Worm (Caenorhabditis elegans) whole organism, L4/young adult: ENCODE results near the gene col-20.
A peak's percentile ranks its signal among the peaks of the same experiment; 100 is the strongest.
"Not testable (repeated sequence)": the region's sequence is repeated elsewhere in the genome, so short reads cannot be mapped to it uniquely, and the experiment has no call there.

Experiments
- W03F9.2 ChIP-seq: fragments of 150-350 bp; optimal IDR thresholded peaks from 2 replicates; lab custom pipeline; 2014; ENCODE audit warnings: missing biosample characterization, missing genetic modification characterization
- dao-5 ChIP-seq: sonication (generic microtip); optimal IDR thresholded peaks from 2 replicates; lab custom pipeline; 2016; ENCODE audit warnings: missing genotype, missing genetic modification characterization, moderate library complexity, missing compliant biosample characterization
- him-1 ChIP-seq: sonication (generic microtip); optimal IDR thresholded peaks from 2 replicates; lab custom pipeline; 2016; ENCODE audit warnings: missing genotype, missing genetic modification reagents, missing genetic modification characterization, missing compliant biosample characterization

The col-20 gene

DNA sequence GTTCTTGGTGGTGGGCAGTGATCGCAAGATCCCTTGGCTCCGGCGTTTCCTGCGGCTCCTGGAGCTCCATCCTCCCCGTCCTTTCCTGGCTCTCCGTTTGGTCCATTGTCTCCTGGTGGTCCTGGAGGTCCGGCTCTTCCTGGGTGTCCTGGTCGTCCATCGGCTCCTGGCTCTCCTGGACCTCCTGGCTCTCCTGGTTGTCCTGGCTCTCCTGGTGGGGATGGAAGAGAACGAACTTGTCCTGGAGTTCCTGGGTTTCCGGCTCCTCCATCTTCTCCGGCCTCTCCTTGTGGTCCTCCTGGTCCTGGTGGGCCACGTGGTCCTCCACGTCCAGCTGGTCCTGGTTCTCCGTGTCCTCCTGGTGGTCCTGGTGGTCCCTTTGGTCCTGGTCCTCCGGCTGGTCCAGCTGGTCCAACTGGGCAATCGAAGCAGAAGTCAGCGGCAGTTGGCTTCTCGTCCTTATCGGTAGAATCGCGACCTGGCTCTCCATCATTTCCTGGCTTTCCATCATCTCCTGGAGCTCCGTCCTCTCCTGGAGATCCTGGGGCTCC lies 723 bp downstream of the col-20 start:
- TF ChIP-seq him-1 (tag; lab: Kevin White, UChicago) (no peak), W03F9.2 (tag; lab: Kevin White, UChicago) (no peak), dao-5 (tag; lab: Kevin White, UChicago) (no peak)

DNA sequence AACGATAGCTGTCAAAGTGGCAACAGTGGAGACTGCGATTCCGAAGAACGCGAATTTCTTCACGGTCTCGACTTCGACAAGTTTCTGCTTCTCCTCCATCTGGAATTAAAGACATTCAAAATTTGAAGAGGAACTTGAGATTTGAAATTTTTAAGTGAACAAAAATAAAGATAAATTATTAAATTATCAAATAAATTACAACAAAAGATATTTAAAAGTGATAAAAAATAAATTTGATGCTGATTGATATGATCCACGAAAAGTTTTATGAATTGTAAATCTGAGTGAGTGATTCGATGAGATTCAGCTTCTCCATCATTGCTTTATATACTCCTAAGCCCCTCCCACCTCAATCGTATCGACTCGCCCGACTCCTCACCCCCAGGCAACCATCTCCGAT lies 3.1 kb downstream of the col-20 start, which contains the start of gene col-17:
col-17 (minus strand) TSS at position 101 of the 400 bp plus-strand sequence.
- TF ChIP-seq dao-5 (tag; lab: Kevin White, UChicago), result no peak
- no peak for TF ChIP-seq W03F9.2 (tag; lab: Kevin White, UChicago)
- TF ChIP-seq him-1 (tag; lab: Kevin White, UChicago), result no peak

DNA sequence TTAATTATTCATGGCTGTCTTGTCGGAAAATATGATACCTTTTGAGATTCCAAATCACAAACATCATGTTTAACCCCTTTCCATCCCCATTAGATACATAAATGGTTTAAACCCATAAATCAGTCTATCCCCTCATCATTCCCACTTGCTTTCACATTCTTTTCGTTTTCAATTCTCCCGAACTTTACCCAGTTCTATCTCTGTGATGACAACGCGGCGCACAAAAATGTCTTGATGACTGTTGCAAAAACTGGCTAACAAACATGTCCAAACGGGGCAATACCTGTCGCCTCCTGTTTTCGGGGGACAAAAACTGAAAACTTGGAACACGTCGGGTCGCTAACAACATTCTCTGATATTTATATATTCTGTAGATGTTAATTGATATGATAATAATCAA lies 4.5 kb downstream of the col-20 start:
- TF ChIP-seq dao-5 (tag; lab: Kevin White, UChicago) (no peak), him-1 (tag; lab: Kevin White, UChicago) (no peak)

- TF ChIP-seq W03F9.2 (tag; lab: Kevin White, UChicago), result no peak
Measured at ce11 chrII:4863357-4863756, 7.2 kb downstream of the col-20 start, which contains the start of the genes mpst-4 and F11G11.14. Gene mpst-4, minus strand, starts transcription at chrII:4863457. Gene F11G11.14, plus strand, starts transcription at chrII:4863681.

- not testable (repeated sequence) for TF ChIP-seq W03F9.2, him-1, dao-5 (tag; lab: Kevin White, UChicago)
Measured at ce11 chrII:4860260-4860659, 10.3 kb downstream of the col-20 start, which contains the start of the genes nspd-5 and F11G11.4. Gene nspd-5, minus strand, starts transcription at chrII:4860360. Gene F11G11.4, plus strand, starts transcription at chrII:4860594.

- TF ChIP-seq W03F9.2 (tag; lab: Kevin White, UChicago), result no peak
- TF ChIP-seq dao-5 (tag; lab: Kevin White, UChicago), result no peak
- TF ChIP-seq him-1 (tag; lab: Kevin White, UChicago), result no peak
Measured at ce11 chrII:4858906-4859411, 11.6 kb downstream of the col-20 start.

DNA sequence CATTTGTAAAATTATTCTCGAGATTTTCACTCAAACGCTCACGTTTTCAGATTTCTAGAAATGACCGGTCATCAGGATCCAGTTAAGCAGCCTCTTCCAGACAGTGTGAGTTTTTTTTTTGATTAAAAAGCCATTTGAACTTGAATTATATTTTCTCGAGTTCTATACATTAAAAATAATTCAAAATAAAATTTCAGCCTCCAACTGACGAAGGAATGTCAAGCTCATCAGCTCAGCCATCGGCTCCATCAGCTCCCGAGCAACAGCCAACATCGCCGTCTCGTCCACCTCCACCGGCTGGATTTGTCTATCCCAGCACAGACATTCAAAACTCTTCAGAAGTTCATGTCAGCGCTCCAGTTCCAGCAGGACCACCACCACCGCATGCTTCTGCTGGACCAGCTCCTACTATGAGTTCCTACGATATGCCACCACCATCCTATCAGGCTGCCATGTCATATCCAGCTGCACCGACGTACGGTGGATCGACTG lies 12.7 kb downstream of the col-20 start, which contains the start of gene F11G11.5:
F11G11.5 (plus strand) TSS at position 51 of the 492 bp plus-strand sequence.
- no peak for TF ChIP-seq dao-5 (tag; lab: Kevin White, UChicago)

DNA sequence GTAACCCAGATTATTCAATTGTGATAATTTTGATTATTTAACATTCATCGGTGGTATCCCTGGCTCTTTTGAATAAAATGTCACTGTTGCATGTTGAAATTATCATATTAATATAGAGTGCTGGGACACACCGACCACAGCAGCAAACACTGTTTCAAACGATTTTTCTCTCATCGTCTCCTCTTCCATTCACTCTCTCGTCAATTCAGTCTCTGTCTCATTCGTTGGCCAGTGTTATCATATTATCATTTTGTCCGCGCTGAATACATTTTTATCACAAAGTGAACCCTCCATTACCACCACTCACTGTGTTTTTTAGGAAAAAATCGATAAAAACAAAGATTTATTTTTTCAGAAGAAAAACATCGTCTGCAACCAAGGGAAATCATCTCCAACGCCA lies 13.5 kb downstream of the col-20 start:
- TF ChIP-seq dao-5 (tag; lab: Kevin White, UChicago), result no peak
- TF ChIP-seq him-1 (tag; lab: Kevin White, UChicago), result no peak
- no peak for TF ChIP-seq W03F9.2 (tag; lab: Kevin White, UChicago)

DNA sequence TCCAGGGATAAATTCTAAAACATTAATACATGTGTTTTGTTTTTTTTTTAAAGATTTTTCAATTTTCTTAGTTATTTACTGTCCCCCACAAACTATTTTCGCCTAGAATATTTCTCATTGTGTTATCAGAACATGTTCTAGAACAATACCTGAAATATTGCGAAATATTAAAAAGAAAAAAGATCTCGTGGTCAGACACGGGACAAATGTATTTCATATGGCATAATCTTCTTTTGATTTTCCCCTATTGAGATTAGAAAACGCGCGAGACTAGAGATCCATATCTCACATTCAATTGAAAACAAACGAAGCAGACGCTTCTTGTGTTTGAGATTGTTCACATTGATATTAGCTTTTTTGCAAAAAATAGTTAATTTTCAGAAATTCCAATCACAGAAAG lies 14.5 kb downstream of the col-20 start:
- TF ChIP-seq him-1 (tag; lab: Kevin White, UChicago), result no peak
- TF ChIP-seq W03F9.2 (tag; lab: Kevin White, UChicago), result peak; percentile 5

- TF ChIP-seq him-1 (tag; lab: Kevin White, UChicago), result peak; percentile 0
- TF ChIP-seq dao-5 (tag; lab: Kevin White, UChicago), result no peak
Measured at ce11 chrII:4855489-4855888, 15.1 kb downstream of the col-20 start.

DNA sequence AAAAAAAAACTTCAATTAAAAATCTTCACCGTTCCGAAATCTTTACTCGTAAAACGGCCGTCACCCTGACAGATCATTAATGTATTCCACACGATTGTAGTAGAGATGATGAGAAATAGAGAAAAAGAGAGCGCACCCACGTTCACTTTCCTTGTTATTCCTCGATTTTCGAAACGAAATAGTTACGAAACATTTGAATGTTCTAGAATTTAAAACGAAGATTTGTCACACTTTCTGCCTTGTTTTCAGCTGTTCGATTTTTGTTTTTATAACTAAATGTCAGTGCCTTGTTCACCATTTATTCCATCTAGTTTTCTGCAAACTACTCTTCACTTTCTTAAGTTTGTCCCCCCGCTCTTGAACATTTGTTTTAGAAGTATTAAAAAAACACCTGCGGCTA lies 15.8 kb downstream of the col-20 start:
- TF ChIP-seq dao-5 (tag; lab: Kevin White, UChicago) (no peak), W03F9.2 (tag; lab: Kevin White, UChicago) (no peak), him-1 (tag; lab: Kevin White, UChicago) (no peak)

DNA sequence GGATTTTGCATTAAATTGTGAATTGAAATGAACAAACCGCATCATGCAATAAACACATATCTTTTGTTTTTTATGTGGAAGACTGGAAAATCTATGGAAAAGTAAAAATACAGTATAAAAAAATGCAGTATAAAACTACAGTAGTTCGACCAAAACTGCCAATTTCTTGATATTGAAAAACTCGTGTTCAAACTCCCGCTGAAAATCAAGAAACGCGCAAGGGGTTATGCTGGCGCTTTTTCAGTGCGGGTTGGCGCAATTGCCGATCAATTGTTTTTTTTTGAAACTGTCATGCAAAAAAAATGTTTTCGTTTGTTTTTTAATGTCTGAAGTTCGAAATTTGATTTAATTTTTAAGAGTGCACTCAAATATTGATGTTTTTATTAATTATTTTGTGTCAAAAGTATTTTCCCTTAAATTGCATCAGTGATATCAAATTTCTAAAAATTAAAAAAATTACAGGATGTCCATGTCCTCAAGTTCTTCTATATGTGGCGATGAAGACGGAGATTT lies 18.9 kb downstream of the col-20 start, which contains the start of gene dnj-9:
dnj-9 (plus strand) TSS at position 463 of the 513 bp plus-strand sequence.
- peak; percentile 97 for TF ChIP-seq W03F9.2 (tag; lab: Kevin White, UChicago)
- no peak for TF ChIP-seq dao-5 (tag; lab: Kevin White, UChicago)
- TF ChIP-seq him-1 (tag; lab: Kevin White, UChicago), result peak; percentile 92

ce11 chrII:4849885-4850284 lies 20.7 kb downstream of the col-20 start, which contains the start of gene T23B7.3:
Gene T23B7.3, plus strand, starts transcription at chrII:4850185.
- TF ChIP-seq W03F9.2 (tag; lab: Kevin White, UChicago), result no peak
- TF ChIP-seq him-1 (tag; lab: Kevin White, UChicago), result no peak
- no peak for TF ChIP-seq dao-5 (tag; lab: Kevin White, UChicago)
